Worm (Caenorhabditis elegans) whole organism, late embryonic: ENCODE measurements around the gene F46F3.3.
A peak's percentile ranks its signal among the peaks of the same experiment; 100 is the strongest.

ENCODE experiments used
- F13H6.1 ChIP-seq: sonication (generic microtip); optimal IDR thresholded peaks from 2 replicates; lab custom pipeline; 2016; ENCODE audit warnings: missing genetic modification characterization, missing compliant biosample characterization
- K09A11.1 ChIP-seq: sonication (generic microtip); optimal IDR thresholded peaks from 2 replicates; lab custom pipeline; 2017; ENCODE audit warnings: antibody characterized with exemption, mild to moderate bottlenecking, missing genetic modification characterization, missing compliant biosample characterization; ENCODE audit not compliant: insufficient read depth
- T23F11.4 ChIP-seq: fragments of 200-800 bp; sonication (Bioruptor generic); optimal IDR thresholded peaks from 2 replicates; lab custom pipeline; 2018; ENCODE audit warnings: mild to moderate bottlenecking, missing genetic modification characterization, missing compliant biosample characterization
- ahr-1 ChIP-seq: sonication (generic microtip); optimal IDR thresholded peaks from 2 replicates; lab custom pipeline; 2016; ENCODE audit warnings: missing genetic modification characterization, missing compliant biosample characterization
- ama-1 ChIP-seq: fragments of 150-350 bp; optimal IDR thresholded peaks from 2 replicates; lab custom pipeline; 2014
- ceh-14 ChIP-seq: sonication (generic microtip); optimal IDR thresholded peaks from 2 replicates; lab custom pipeline; 2016; ENCODE audit warnings: missing genotype, missing genetic modification characterization, missing compliant biosample characterization
- ceh-18 ChIP-seq: sonication (generic microtip); optimal IDR thresholded peaks from 2 replicates; lab custom pipeline; 2016; ENCODE audit warnings: missing genetic modification characterization, missing compliant biosample characterization
- ceh-2 ChIP-seq: sonication (generic microtip); optimal IDR thresholded peaks from 2 replicates; lab custom pipeline; 2016; ENCODE audit warnings: missing genotype, missing genetic modification characterization, missing compliant biosample characterization
- ceh-34 ChIP-seq: sonication (generic microtip); optimal IDR thresholded peaks from 2 replicates; lab custom pipeline; 2016; ENCODE audit warnings: mild to moderate bottlenecking, missing genetic modification characterization, missing compliant biosample characterization
- ceh-45 ChIP-seq: fragments of 200-800 bp; sonication (Bioruptor generic); IDR thresholded peaks from 2 replicates; pipeline ENCODE4 v1.3.6; 2022; ENCODE audit warnings: missing genetic modification reagents, missing genetic modification characterization, missing compliant biosample characterization
- ceh-48 ChIP-seq: sonication (generic microtip); optimal IDR thresholded peaks from 2 replicates; lab custom pipeline; 2016; ENCODE audit warnings: missing genetic modification characterization, inconsistent platforms, missing compliant biosample characterization
- dmd-4 ChIP-seq: sonication (generic microtip); optimal IDR thresholded peaks from 2 replicates; lab custom pipeline; 2016; ENCODE audit warnings: borderline replicate concordance, missing genetic modification characterization, missing compliant biosample characterization
- dve-1 ChIP-seq: sonication (generic microtip); optimal IDR thresholded peaks from 2 replicates; lab custom pipeline; 2017; ENCODE audit warnings: antibody characterized with exemption, mild to moderate bottlenecking, missing genetic modification characterization, missing compliant biosample characterization
- elt-4 ChIP-seq: sonication (generic microtip); optimal IDR thresholded peaks from 2 replicates; lab custom pipeline; 2016; ENCODE audit warnings: missing genetic modification characterization, missing compliant biosample characterization
- gmeb-2 ChIP-seq: sonication (generic microtip); optimal IDR thresholded peaks from 2 replicates; lab custom pipeline; 2016; ENCODE audit warnings: missing genetic modification characterization, inconsistent platforms, missing compliant biosample characterization
- hlh-15 ChIP-seq: sonication (generic microtip); optimal IDR thresholded peaks from 2 replicates; lab custom pipeline; 2016; ENCODE audit warnings: missing genetic modification characterization, missing compliant biosample characterization
- hlh-30 ChIP-seq: sonication (generic microtip); optimal IDR thresholded peaks from 2 replicates; lab custom pipeline; 2017; ENCODE audit warnings: antibody characterized with exemption, missing genetic modification characterization, missing compliant biosample characterization; ENCODE audit not compliant: insufficient read depth
- hlh-8 ChIP-seq: sonication (generic microtip); optimal IDR thresholded peaks from 2 replicates; lab custom pipeline; 2016; ENCODE audit warnings: missing genotype, missing genetic modification characterization, missing compliant biosample characterization
- lim-6 ChIP-seq: sonication (generic microtip); optimal IDR thresholded peaks from 2 replicates; lab custom pipeline; 2016; ENCODE audit warnings: missing genetic modification characterization, missing compliant biosample characterization
- madf-2 ChIP-seq: sonication (generic microtip); optimal IDR thresholded peaks from 2 replicates; lab custom pipeline; 2017; ENCODE audit warnings: missing genetic modification characterization, missing compliant biosample characterization
- mec-3 ChIP-seq: sonication (generic microtip); optimal IDR thresholded peaks from 2 replicates; lab custom pipeline; 2016; ENCODE audit warnings: borderline replicate concordance, missing genetic modification characterization, missing compliant biosample characterization
- nfya-1 ChIP-seq: sonication (generic microtip); optimal IDR thresholded peaks from 2 replicates; lab custom pipeline; 2017; ENCODE audit warnings: missing genetic modification characterization, mild to moderate bottlenecking, missing compliant biosample characterization, antibody characterized with exemption, moderate library complexity
- nhr-232 ChIP-seq: sonication (generic microtip); optimal IDR thresholded peaks from 2 replicates; lab custom pipeline; 2016; ENCODE audit warnings: missing genetic modification characterization, missing compliant biosample characterization
- npax-4 ChIP-seq: sonication (generic microtip); optimal IDR thresholded peaks from 2 replicates; lab custom pipeline; 2016; ENCODE audit warnings: missing genetic modification characterization, missing compliant biosample characterization
- pax-1 ChIP-seq: fragments of 150-350 bp; optimal IDR thresholded peaks from 2 replicates; lab custom pipeline; 2014; ENCODE audit warnings: missing biosample characterization, missing genetic modification characterization
- pha-4 ChIP-seq: fragments of 150-350 bp; optimal IDR thresholded peaks from 2 replicates; lab custom pipeline; 2018; ENCODE audit warnings: missing biosample characterization, missing genetic modification reagents, missing genetic modification characterization
- pqm-1 ChIP-seq: sonication (generic microtip); optimal IDR thresholded peaks from 2 replicates; lab custom pipeline; 2016; ENCODE audit warnings: missing genetic modification characterization, missing compliant biosample characterization
- sdc-2 ChIP-seq: sonication (generic microtip); optimal IDR thresholded peaks from 2 replicates; lab custom pipeline; 2016; ENCODE audit warnings: missing genotype, missing genetic modification characterization, missing compliant biosample characterization
- sox-2 ChIP-seq: fragments of 200-800 bp; sonication (Bioruptor generic); IDR thresholded peaks from 2 replicates; pipeline ENCODE4 v1.3.6; 2022; ENCODE audit warnings: missing genetic modification reagents, missing genetic modification characterization, missing compliant biosample characterization
- tbx-7 ChIP-seq: sonication (generic microtip); optimal IDR thresholded peaks from 2 replicates; lab custom pipeline; 2016; ENCODE audit warnings: missing genotype, missing genetic modification characterization, missing compliant biosample characterization
- ttx-3 ChIP-seq: sonication (generic microtip); optimal IDR thresholded peaks from 2 replicates; lab custom pipeline; 2016; ENCODE audit warnings: missing genetic modification reagents, missing genetic modification characterization, missing compliant biosample characterization
- unc-3 ChIP-seq, 2 experiments: fragments of 200-800 bp in 1 of 2; sonication (Bioruptor generic) in 1 of 2; sonication (generic microtip) in 1 of 2; conservative IDR thresholded peaks in 1 of 2; optimal IDR thresholded peaks in 1 of 2; 2 replicates each; pipeline versions ENCODE4 v1.3.6 to Lab custom; 2016 to 2022; ENCODE audit warnings: missing compliant biosample characterization in 2 of 2, missing genetic modification characterization in 2 of 2, missing genetic modification reagents in 1 of 2
- unc-42 ChIP-seq: sonication (generic microtip); optimal IDR thresholded peaks from 2 replicates; lab custom pipeline; 2016; ENCODE audit warnings: missing genotype, missing genetic modification characterization, missing compliant biosample characterization
- unc-55 ChIP-seq: sonication (generic microtip); optimal IDR thresholded peaks from 2 replicates; lab custom pipeline; 2017; ENCODE audit warnings: missing biosample characterization, missing genetic modification reagents, missing genetic modification characterization
- zip-5 ChIP-seq: sonication (generic microtip); optimal IDR thresholded peaks from 2 replicates; lab custom pipeline; 2016; ENCODE audit warnings: missing genetic modification characterization, missing compliant biosample characterization

F46F3.3 gene

DNA sequence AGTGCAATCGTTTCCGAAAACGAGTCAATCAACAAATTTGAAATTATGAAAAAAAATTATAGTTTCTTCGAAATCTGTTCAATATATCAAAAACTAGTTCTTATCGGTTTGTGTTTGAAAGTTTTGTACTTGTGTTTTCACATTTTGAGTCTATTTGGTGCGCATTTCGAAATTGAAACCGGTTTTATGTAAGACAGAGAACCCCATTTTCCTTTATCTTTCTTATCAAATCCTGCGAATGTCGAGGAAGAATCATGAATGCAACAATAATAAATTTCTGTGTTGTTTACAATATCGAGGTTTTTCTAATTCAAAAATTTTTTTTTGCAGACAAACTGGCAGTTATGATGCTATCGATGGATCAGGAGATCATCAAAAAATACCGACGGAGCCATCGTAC is 15.6 kb downstream of the F46F3.3 start:
- TF ChIP-seq pha-4 (tag; lab: Kevin White, UChicago): no peak
- TF ChIP-seq pqm-1: no peak
- TF ChIP-seq gmeb-2: no peak
- TF ChIP-seq nfya-1 (tag; lab: Kevin White, UChicago): no peak
- no peak for TF ChIP-seq dmd-4 (tag; lab: Kevin White, UChicago)
- no peak for TF ChIP-seq elt-4 (tag; lab: Kevin White, UChicago)
- TF ChIP-seq sdc-2 (tag; lab: Kevin White, UChicago): no peak
- no peak for TF ChIP-seq hlh-30
- no peak for TF ChIP-seq F13H6.1
- no peak for TF ChIP-seq mec-3
- no peak for TF ChIP-seq sox-2
- no peak for TF ChIP-seq ttx-3 (tag; lab: Kevin White, UChicago)
- TF ChIP-seq ceh-48 (tag; lab: Kevin White, UChicago): no peak

DNA sequence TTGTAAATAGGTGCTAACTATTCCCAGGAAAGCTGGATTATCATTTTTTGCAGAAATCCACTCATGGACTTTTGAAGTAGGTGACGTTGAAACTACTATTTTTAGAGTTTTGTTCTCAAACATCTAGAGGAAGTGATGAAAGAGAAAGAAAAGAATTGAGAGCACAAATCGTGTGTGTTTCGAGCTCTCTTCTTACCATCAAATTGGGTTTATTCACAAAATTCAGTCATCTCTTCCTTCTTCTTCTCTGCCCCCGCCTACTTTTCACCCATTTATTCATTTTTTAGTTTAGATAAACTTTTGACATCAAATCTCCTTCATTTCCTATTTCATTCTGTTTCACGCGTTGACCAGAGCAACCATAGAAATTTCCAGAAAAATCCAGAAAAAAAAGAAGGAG is 19.6 kb downstream of the F46F3.3 start, which contains the start of gene W05E10.2:
TSS of gene W05E10.2 (plus strand) at position 301 of the 400 bp plus-strand sequence.
- TF ChIP-seq unc-42 (tag; lab: Kevin White, UChicago) (peak; percentile 8), nfya-1 (tag; lab: Kevin White, UChicago) (no peak)

DNA sequence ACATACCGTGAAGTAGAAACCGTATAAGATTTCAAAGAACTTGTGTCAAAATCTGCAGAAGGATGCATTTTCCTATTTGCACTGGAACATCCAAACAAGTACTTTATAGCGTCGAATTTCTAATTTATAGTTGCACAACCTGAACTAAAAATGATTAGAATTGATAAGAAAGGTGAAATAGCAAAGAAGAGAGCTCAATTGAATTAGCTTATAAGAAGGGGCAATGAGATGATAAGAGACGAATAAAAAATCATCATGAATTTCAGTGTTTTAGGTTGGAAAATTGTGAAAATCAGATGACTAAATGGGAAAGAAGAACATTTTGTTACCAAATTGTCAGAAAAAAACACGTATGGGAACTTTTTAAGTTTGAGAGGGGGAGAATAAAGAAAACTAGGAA is 24.3 kb downstream of the F46F3.3 start, which contains the start of gene W05E10.1:
TSS of gene W05E10.1 (minus strand) at position 139 of the 400 bp plus-strand sequence.
- TF ChIP-seq ceh-48 (tag; lab: Kevin White, UChicago) (no peak), lim-6 (tag; lab: Kevin White, UChicago) (no peak), gmeb-2 (no peak), ceh-2 (tag; lab: Kevin White, UChicago) (no peak), zip-5 (no peak), ceh-18 (no peak), pax-1 (tag; lab: Kevin White, UChicago) (no peak)
- TF ChIP-seq, all 69 proteins: peak for 0

DNA sequence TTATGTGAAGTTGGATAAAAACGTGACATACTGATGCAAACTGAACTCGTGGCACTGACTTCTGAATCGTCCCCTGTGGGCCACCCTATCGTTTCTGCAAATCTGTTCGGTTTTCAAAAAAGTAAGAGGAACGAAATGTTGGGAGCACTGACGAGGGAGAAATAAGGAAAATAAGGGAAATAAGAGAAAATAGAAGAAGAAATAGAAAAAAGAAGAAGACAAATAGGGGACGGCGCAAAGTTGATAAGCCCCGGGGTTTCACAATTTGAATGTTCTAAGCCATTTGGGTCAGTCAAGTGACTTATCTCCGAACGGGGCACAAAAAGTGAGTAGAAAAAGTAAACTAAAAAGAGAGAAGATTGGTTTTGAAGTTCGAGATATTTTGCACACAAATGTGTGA is 28.3 kb downstream of the F46F3.3 start, which contains the start of gene W05E10.5:
TSS of gene W05E10.5 (minus strand) at position 101 of the 400 bp plus-strand sequence.
- TF ChIP-seq ahr-1 (tag; lab: Kevin White, UChicago) (no peak), npax-4 (no peak), hlh-8 (tag; lab: Kevin White, UChicago) (no peak), unc-55 (GFP tag; lab: Kevin White, UChicago) (no peak), nfya-1 (tag; lab: Kevin White, UChicago) (no peak), gmeb-2 (no peak), ceh-34 (tag; lab: Kevin White, UChicago) (no peak), K09A11.1 (tag; lab: Kevin White, UChicago) (no peak), T23F11.4 (no peak), nhr-232 (no peak), ceh-45 (no peak), ceh-14 (tag; lab: Kevin White, UChicago) (no peak), dve-1 (tag; lab: Kevin White, UChicago) (no peak), ama-1 (lab: Kevin White, UChicago) (no peak), ceh-48 (tag; lab: Kevin White, UChicago) (no peak), unc-3 (GFP tag; conservative IDR thresholded peaks at IDR 0.05; lab: Robert Waterston, UW) (no peak), unc-3 (tag; optimal IDR thresholded peaks at IDR 0.05; lab: Kevin White, UChicago) (no peak), ceh-2 (tag; lab: Kevin White, UChicago) (no peak), tbx-7 (tag; lab: Kevin White, UChicago) (no peak)

DNA sequence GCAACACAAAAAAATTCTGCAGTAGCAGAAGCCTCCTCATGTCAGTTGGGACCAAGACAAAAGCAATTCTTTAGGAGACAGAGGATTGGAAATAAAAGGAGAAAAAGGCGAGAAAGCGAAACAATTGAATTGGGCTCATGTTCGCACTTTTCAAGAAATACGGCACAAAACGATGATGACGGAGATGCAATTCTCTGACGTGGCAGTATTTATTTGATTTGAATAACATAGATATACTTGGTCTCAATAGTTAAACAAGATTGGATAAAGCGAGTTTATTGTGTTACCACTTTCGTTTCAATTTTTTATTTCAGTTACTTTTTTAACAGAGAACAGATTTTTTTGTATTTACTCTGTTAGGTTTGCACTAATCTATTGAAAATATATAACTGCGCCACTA is 30.2 kb downstream of the F46F3.3 start:
- TF ChIP-seq F13H6.1 (no peak), unc-42 (tag; lab: Kevin White, UChicago) (peak; percentile 85), hlh-15 (no peak), madf-2 (tag; lab: Kevin White, UChicago) (no peak), hlh-8 (tag; lab: Kevin White, UChicago) (no peak)
